Fruit fly (Drosophila melanogaster) whole organism, prepupa: ENCODE results near the gene CG14683.

ENCODE experiments used
- CG16779 ChIP-seq: fragments of 200-800 bp; sonication (Bioruptor generic); optimal IDR thresholded peaks from 3 replicates; lab custom pipeline; 2017; ENCODE audit warnings: missing biosample characterization, mild to moderate bottlenecking, missing genetic modification characterization
- CG3032 ChIP-seq: fragments of 200-800 bp; optimal IDR thresholded peaks from 2 replicates; lab custom pipeline; 2019; ENCODE audit warnings: missing biosample characterization, mild to moderate bottlenecking, missing genetic modification characterization, moderate library complexity
- CG31627 ChIP-seq: fragments of 200-800 bp; sonication (Bioruptor generic); optimal IDR thresholded peaks from 3 replicates; lab custom pipeline; 2016; ENCODE audit warnings: missing biosample characterization, missing genetic modification characterization
- CG32006 ChIP-seq: fragments of 200-800 bp; sonication (Bioruptor generic); optimal IDR thresholded peaks from 3 replicates; lab custom pipeline; 2017; ENCODE audit warnings: missing biosample characterization, mild to moderate bottlenecking, missing genetic modification characterization
- CG34406 ChIP-seq: fragments of 200-800 bp; sonication (Bioruptor generic); optimal IDR thresholded peaks from 3 replicates; lab custom pipeline; 2016; ENCODE audit warnings: missing biosample characterization, missing genetic modification characterization
- CG6792 ChIP-seq: fragments of 200-800 bp; sonication (Bioruptor generic); optimal IDR thresholded peaks from 3 replicates; lab custom pipeline; 2016; ENCODE audit warnings: missing biosample characterization, missing genetic modification characterization
- CG8119 ChIP-seq: fragments of 200-800 bp; sonication (Bioruptor generic); IDR thresholded peaks from 3 replicates; pipeline ENCODE4 v1.3.6; 2022; ENCODE audit warnings: missing biosample characterization, missing genetic modification characterization
- CG8632 ChIP-seq: fragments of 200-800 bp; sonication (Bioruptor generic); optimal IDR thresholded peaks from 3 replicates; lab custom pipeline; 2016; ENCODE audit warnings: missing biosample characterization, missing genetic modification characterization
- Hr38 ChIP-seq: sonication (Bioruptor generic); optimal IDR thresholded peaks from 2 replicates; lab custom pipeline; 2016; ENCODE audit warnings: missing biosample characterization, missing genetic modification characterization
- Hr39 ChIP-seq: fragments of 200-800 bp; sonication (Bioruptor generic); optimal IDR thresholded peaks from 2 replicates; lab custom pipeline; 2016; ENCODE audit warnings: missing biosample characterization, missing genetic modification characterization
- OdsH ChIP-seq: fragments of 200-800 bp; sonication (Bioruptor generic); optimal IDR thresholded peaks from 3 replicates; lab custom pipeline; 2016; ENCODE audit warnings: missing biosample characterization, missing genetic modification characterization
- Smox ChIP-seq: fragments of 200-800 bp; sonication (Bioruptor generic); optimal IDR thresholded peaks from 3 replicates; lab custom pipeline; 2016; ENCODE audit warnings: missing biosample characterization, missing genetic modification characterization
- achi ChIP-seq: fragments of 200-800 bp; sonication (Bioruptor generic); optimal IDR thresholded peaks from 3 replicates; lab custom pipeline; 2016; ENCODE audit warnings: missing biosample characterization, missing genetic modification characterization
- dac ChIP-seq: fragments of 200-800 bp; sonication (Bioruptor generic); optimal IDR thresholded peaks from 2 replicates; lab custom pipeline; 2017; ENCODE audit warnings: missing biosample characterization, mild to moderate bottlenecking, missing genetic modification characterization
- svp ChIP-seq: fragments of 200-800 bp; sonication (Bioruptor generic); peaks from one replicate; lab custom pipeline; 2016; ENCODE audit warnings: missing biosample characterization, missing genetic modification characterization

CG14683 gene

DNA sequence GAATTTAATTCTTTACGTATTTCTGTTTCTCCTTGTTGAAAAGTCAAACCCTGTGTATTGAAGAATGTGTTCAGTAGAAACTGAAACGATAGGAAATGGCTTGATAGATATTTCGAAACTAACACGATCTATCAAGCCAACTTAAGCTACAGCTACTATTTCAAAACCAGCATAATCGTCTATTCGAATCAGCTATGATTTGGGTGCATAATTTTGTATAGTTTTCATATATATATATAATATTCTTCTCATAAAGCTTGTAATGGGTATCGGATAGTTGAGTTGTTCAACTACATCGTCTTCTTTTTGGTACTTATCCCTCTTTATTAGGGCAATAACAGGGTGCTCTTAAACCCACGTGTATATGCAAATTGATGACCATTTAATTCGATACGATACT, 39.4 kb downstream of the CG14683 start, which contains the start of gene tomboy20:
TSS of gene tomboy20 (minus strand) at position 101 of the 400 bp plus-strand sequence.
- TF ChIP-seq svp (GFP tag; lab: Kevin White, UChicago): no peak
- TF ChIP-seq CG31627 (GFP tag; lab: Kevin White, UChicago): no peak
- no peak for TF ChIP-seq CG8119 (GFP tag; lab: Robert Waterston, UW)
- no peak for TF ChIP-seq CG3032 (tag; lab: Kevin White, UChicago)
- TF ChIP-seq Hr38 (GFP tag; lab: Kevin White, UChicago): no peak
- no peak for TF ChIP-seq achi

DNA sequence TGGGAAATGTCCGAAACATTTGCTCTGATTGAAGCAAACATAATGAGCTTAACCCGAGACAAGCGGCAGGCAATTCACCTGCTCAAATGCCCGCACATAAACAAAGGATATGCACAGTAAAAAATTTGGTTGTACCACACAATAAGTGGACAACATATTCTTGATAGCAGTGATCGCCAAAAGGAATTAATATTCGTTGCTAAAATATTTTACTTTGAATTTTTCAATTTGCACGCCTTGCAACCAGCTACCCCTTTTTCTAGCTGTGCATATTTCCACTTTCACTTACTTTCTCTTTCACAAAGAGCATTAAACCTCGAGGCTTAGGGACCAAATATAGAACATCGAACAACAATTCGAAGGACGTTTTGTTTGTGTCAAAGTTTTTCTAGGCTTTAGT, 51.2 kb downstream of the CG14683 start:
- TF ChIP-seq dac (GFP tag; lab: Kevin White, UChicago) (no peak), CG16779 (no peak), svp (GFP tag; lab: Kevin White, UChicago) (peak; percentile 42), CG34406 (no peak), OdsH (GFP tag; lab: Kevin White, UChicago) (no peak), CG32006 (GFP tag; lab: Kevin White, UChicago) (peak; percentile 9), CG6792 (GFP tag; lab: Kevin White, UChicago) (no peak), Smox (GFP tag; lab: Kevin White, UChicago) (no peak), Hr39 (GFP tag; lab: Kevin White, UChicago) (peak; percentile 10), CG8632 (GFP tag; lab: Kevin White, UChicago) (no peak), achi (no peak)
